Worm (Caenorhabditis elegans): ENCODE results near the gene ncs-7.

Gene ncs-7

ce11 chrX:17611180-17611579 is 3.2 kb upstream of the ncs-7 start (continued):
- no peak for TF ChIP-seq hrde-1 (tag; optimal IDR thresholded peaks at IDR 0.05; ENCODE audit: borderline replicate concordance)
- peak; percentile 18 for TF ChIP-seq ceh-27 (GFP tag; optimal IDR thresholded peaks at IDR 0.05)
- no peak for TF ChIP-seq madf-3 (GFP tag; IDR thresholded peaks at IDR 0.05)
- TF ChIP-seq lin-26 (GFP tag; IDR thresholded peaks at IDR 0.05), result peak; percentile 83
- no peak for TF ChIP-seq K12H6.12 (tag; optimal IDR thresholded peaks at IDR 0.05)
- no peak for TF ChIP-seq snpc-3.4 (tag; optimal IDR thresholded peaks at IDR 0.05)
- no peak for TF ChIP-seq sea-2 (GFP tag; IDR thresholded peaks at IDR 0.05)
- no peak for TF ChIP-seq unc-130 (GFP tag; optimal IDR thresholded peaks at IDR 0.05)
- no peak for TF ChIP-seq bed-1 (GFP tag; IDR thresholded peaks at IDR 0.05)
- no peak for TF ChIP-seq Y79H2A.3 (GFP tag; conservative IDR thresholded peaks at IDR 0.05)
- no peak for TF ChIP-seq nhr-27 (tag; optimal IDR thresholded peaks at IDR 0.05)
- peak; percentile 94 for TF ChIP-seq D2030.7 (GFP tag; IDR thresholded peaks at IDR 0.05)
- peak; percentile 15 for TF ChIP-seq F23B12.7 (tag; optimal IDR thresholded peaks at IDR 0.05; ENCODE audit: insufficient read depth)
- TF ChIP-seq lir-1 (GFP tag; conservative IDR thresholded peaks at IDR 0.05), result no peak
- TF ChIP-seq tlf-1 (GFP tag; optimal IDR thresholded peaks at IDR 0.05), result no peak
- no peak for TF ChIP-seq nfyb-1 (GFP tag; IDR thresholded peaks at IDR 0.05)
- no peak for TF ChIP-seq nhr-179 (tag; optimal IDR thresholded peaks at IDR 0.05)
- no peak for TF ChIP-seq ceh-79 (tag; optimal IDR thresholded peaks at IDR 0.05)
- no peak for TF ChIP-seq let-526 (GFP tag; IDR thresholded peaks at IDR 0.05)
- no peak for TF ChIP-seq tbx-9 (tag; optimal IDR thresholded peaks at IDR 0.05; ENCODE audit: borderline replicate concordance)
- no peak for TF ChIP-seq dpff-1 (tag; optimal IDR thresholded peaks at IDR 0.05)
- TF ChIP-seq hsf-1 (GFP tag; IDR thresholded peaks at IDR 0.05), result peak; percentile 40; the same call in 1 of the 2 replicates
- no peak for TF ChIP-seq hlh-12 (tag; optimal IDR thresholded peaks at IDR 0.05)
- TF ChIP-seq B0035.1 (tag; optimal IDR thresholded peaks at IDR 0.05), result no peak
- TF ChIP-seq xnd-1 (tag; optimal IDR thresholded peaks at IDR 0.05), result no peak
- no peak for TF ChIP-seq let-607 (tag; optimal IDR thresholded peaks at IDR 0.05)
- TF ChIP-seq ets-4 (GFP tag; optimal IDR thresholded peaks at IDR 0.05), result no peak
- no peak for TF ChIP-seq F57A8.1 (GFP tag; optimal IDR thresholded peaks at IDR 0.05)

ce11 chrX:17613024-17613423 is 1.3 kb upstream of the ncs-7 start:
- TF ChIP-seq K11D2.4 (GFP tag; IDR thresholded peaks at IDR 0.05) (no peak), madf-3 (GFP tag; IDR thresholded peaks at IDR 0.05) (no peak), ceh-40 (GFP tag; IDR thresholded peaks at IDR 0.05) (no peak), ztf-3 (GFP tag; optimal IDR thresholded peaks at IDR 0.05) (no peak), ama-1 (optimal IDR thresholded peaks at IDR 0.05) (no peak), ama-1 (GFP tag; optimal IDR thresholded peaks at IDR 0.05) (no peak), ceh-79 (tag; optimal IDR thresholded peaks at IDR 0.05) (no peak), ceh-100 (GFP tag; IDR thresholded peaks at IDR 0.05) (no peak), ztf-26 (tag; optimal IDR thresholded peaks at IDR 0.05) (no peak), athp-1 (tag; optimal IDR thresholded peaks at IDR 0.05) (no peak), mxl-1 (tag; optimal IDR thresholded peaks at IDR 0.05) (no peak), rpc-1 (optimal IDR thresholded peaks at IDR 0.05) (no peak), rpc-1 (tag; optimal IDR thresholded peaks at IDR 0.05) (no peak), egl-44 (GFP tag; IDR thresholded peaks at IDR 0.05) (no peak), ztf-22 (GFP tag; optimal IDR thresholded peaks at IDR 0.05) (no peak), mcd-1 (GFP tag; IDR thresholded peaks at IDR 0.05) (no peak), dox-1 (GFP tag; IDR thresholded peaks at IDR 0.05) (no peak), efl-1 (GFP tag; optimal IDR thresholded peaks at IDR 0.05) (no peak), lin-40 (tag; optimal IDR thresholded peaks at IDR 0.05) (no peak)
